Fruit fly (Drosophila melanogaster): ENCODE measurements around the gene aurB.
A peak's percentile ranks its signal among the peaks of the same experiment; 100 is the strongest.

The aurB gene

dm6 chr2L:10850320-10850990 is 7.4 kb downstream of the aurB start, which contains the start of gene porin (continued):
- TF ChIP-seq ci (GFP tag; IDR thresholded peaks at IDR 0.05) (no peak), Dp (GFP tag; optimal IDR thresholded peaks at IDR 0.05) (peak; percentile 71), rib (GFP tag; IDR thresholded peaks at IDR 0.05) (no peak), phol (tag; optimal IDR thresholded peaks at IDR 0.05) (peak; percentile 48), al (GFP tag; IDR thresholded peaks at IDR 0.05) (no peak), Lpt (GFP tag; optimal IDR thresholded peaks at IDR 0.05) (no peak), Dfd (GFP tag; optimal IDR thresholded peaks at IDR 0.05) (no peak), bcd (GFP tag; optimal IDR thresholded peaks at IDR 0.05) (no peak), tna (GFP tag; IDR thresholded peaks at IDR 0.05; ENCODE audit: partially characterized antibody) (no peak), schlank (tag; optimal IDR thresholded peaks at IDR 0.05) (no peak), CG13894 (tag; optimal IDR thresholded peaks at IDR 0.05) (no peak), jigr1 (GFP tag; IDR thresholded peaks at IDR 0.05) (no peak), D19A (tag; optimal IDR thresholded peaks at IDR 0.05) (peak; percentile 1), ewg (GFP tag; optimal IDR thresholded peaks at IDR 0.05) (peak; percentile 74), fru (optimal IDR thresholded peaks at IDR 0.05) (no peak), chinmo (GFP tag; IDR thresholded peaks at IDR 0.05; ENCODE audit: partially characterized antibody) (no peak), h (optimal IDR thresholded peaks at IDR 0.05) (no peak), wek (GFP tag; optimal IDR thresholded peaks at IDR 0.05) (no peak), z (GFP tag; IDR thresholded peaks at IDR 0.05) (0 out of 3 replicates have a peak, but pooled peaks have one; percentile 25), danr (GFP tag; IDR thresholded peaks at IDR 0.05) (no peak), ERR (GFP tag; optimal IDR thresholded peaks at IDR 0.05) (no peak), CG13624 (GFP tag; optimal IDR thresholded peaks at IDR 0.05) (peak; percentile 22), ash1 (GFP tag; optimal IDR thresholded peaks at IDR 0.05) (no peak), Trl (optimal IDR thresholded peaks at IDR 0.05) (no peak), Trl (GFP tag; optimal IDR thresholded peaks at IDR 0.05) (no peak), Bteb2 (GFP tag; optimal IDR thresholded peaks at IDR 0.05) (no peak), dimm (GFP tag; IDR thresholded peaks at IDR 0.05) (no peak), sd (tag; optimal IDR thresholded peaks at IDR 0.05) (no peak), luna (GFP tag; optimal IDR thresholded peaks at IDR 0.05) (no peak), Mad (GFP tag; optimal IDR thresholded peaks at IDR 0.05) (no peak), ro (GFP tag; IDR thresholded peaks at IDR 0.05) (no peak), pb (GFP tag; optimal IDR thresholded peaks at IDR 0.05) (no peak), CG16815 (GFP tag; optimal IDR thresholded peaks at IDR 0.05) (no peak), HLH54F (GFP tag; optimal IDR thresholded peaks at IDR 0.05) (no peak), CG4730 (GFP tag; IDR thresholded peaks at IDR 0.05) (no peak), Hey (tag; optimal IDR thresholded peaks at IDR 0.05) (no peak), unc-4 (GFP tag; IDR thresholded peaks at IDR 0.05; ENCODE audit: partially characterized antibody) (no peak), CG4404 (GFP tag; IDR thresholded peaks at IDR 0.05) (no peak), pzg (GFP tag; optimal IDR thresholded peaks at IDR 0.05) (peak; percentile 96), CG3995 (GFP tag; optimal IDR thresholded peaks at IDR 0.05) (peak; percentile 65), CG11085 (GFP tag; IDR thresholded peaks at IDR 0.05) (no peak), sc (optimal IDR thresholded peaks at IDR 0.05) (no peak), sc (GFP tag; optimal IDR thresholded peaks at IDR 0.05) (no peak), CG10462 (GFP tag; optimal IDR thresholded peaks at IDR 0.05) (no peak), CG9817 (tag; optimal IDR thresholded peaks at IDR 0.05) (no peak), CG1647 (GFP tag; optimal IDR thresholded peaks at IDR 0.05) (no peak), CG4360 (GFP tag; IDR thresholded peaks at IDR 0.05) (no peak), CG18476 (GFP tag; optimal IDR thresholded peaks at IDR 0.05) (no peak), D19B (GFP tag; optimal IDR thresholded peaks at IDR 0.05) (no peak), Doc2 (GFP tag; IDR thresholded peaks at IDR 0.05) (no peak), Meics (GFP tag; optimal IDR thresholded peaks at IDR 0.05) (peak; percentile 15), Camta (GFP tag; optimal IDR thresholded peaks at IDR 0.05) (no peak), Max (GFP tag; optimal IDR thresholded peaks at IDR 0.05) (no peak)
